Fruit fly (Drosophila melanogaster) whole organism, adult: Measurements from ENCODE around the gene verm.

ENCODE experiments used
- CG11617 ChIP-seq: fragments of 200-800 bp; sonication (Bioruptor generic); optimal IDR thresholded peaks from 2 replicates; lab custom pipeline; 2017; ENCODE audit warnings: mild to moderate bottlenecking, missing biosample characterization, missing genetic modification reagents, missing genetic modification characterization
- CG12768 ChIP-seq: fragments of 200-800 bp; sonication (Bioruptor generic); optimal IDR thresholded peaks from 2 replicates; lab custom pipeline; 2017; ENCODE audit warnings: missing biosample characterization, missing genetic modification characterization, mild to moderate bottlenecking, moderate library complexity, missing genetic modification reagents
- CG14711 ChIP-seq: fragments of 200-800 bp; sonication (Bioruptor generic); optimal IDR thresholded peaks from 2 replicates; lab custom pipeline; 2018; ENCODE audit warnings: missing biosample characterization, mild to moderate bottlenecking, missing genetic modification characterization, moderate library complexity
- CG1620 ChIP-seq: fragments of 200-800 bp; sonication (Bioruptor generic); optimal IDR thresholded peaks from 2 replicates; lab custom pipeline; 2016; ENCODE audit warnings: missing biosample characterization, missing genetic modification characterization
- CG33017 ChIP-seq: fragments of 200-800 bp; sonication (Bioruptor generic); optimal IDR thresholded peaks from 2 replicates; lab custom pipeline; 2018; ENCODE audit warnings: missing biosample characterization, mild to moderate bottlenecking, missing genetic modification characterization, moderate library complexity
- CG5204 ChIP-seq: fragments of 200-800 bp; sonication (Bioruptor generic); optimal IDR thresholded peaks from 2 replicates; lab custom pipeline; 2016; ENCODE audit warnings: missing biosample characterization, missing genetic modification characterization
- CG7045 ChIP-seq: fragments of 200-800 bp; sonication (Bioruptor generic); optimal IDR thresholded peaks from 2 replicates; lab custom pipeline; 2017; ENCODE audit warnings: missing biosample characterization, mild to moderate bottlenecking, missing genetic modification characterization
- CG7101 ChIP-seq: fragments of 200-800 bp; sonication (Bioruptor generic); optimal IDR thresholded peaks from 2 replicates; lab custom pipeline; 2018; ENCODE audit warnings: missing biosample characterization, mild to moderate bottlenecking, missing genetic modification characterization, moderate library complexity
- Clk ChIP-seq: fragments of 200-800 bp; sonication (Bioruptor generic); optimal IDR thresholded peaks from 2 replicates; lab custom pipeline; 2017; ENCODE audit warnings: missing biosample characterization, missing genetic modification characterization
- Hr96 ChIP-seq: fragments of 200-800 bp; sonication (Bioruptor generic); optimal IDR thresholded peaks from 2 replicates; lab custom pipeline; 2016; ENCODE audit warnings: missing biosample characterization, missing genetic modification characterization
- Mnt ChIP-seq: fragments of 200-800 bp; sonication (Bioruptor generic); optimal IDR thresholded peaks from 2 replicates; lab custom pipeline; 2016; ENCODE audit warnings: missing biosample characterization, mild to moderate bottlenecking, missing genetic modification characterization
- bab1 ChIP-seq: fragments of 200-800 bp; sonication (Bioruptor generic); optimal IDR thresholded peaks from 3 replicates; lab custom pipeline; 2019; ENCODE audit warnings: missing biosample characterization, mild to moderate bottlenecking, missing genetic modification characterization, moderate library complexity
- cic ChIP-seq: fragments of 200-800 bp; sonication (Bioruptor generic); optimal IDR thresholded peaks from 2 replicates; lab custom pipeline; 2017; ENCODE audit warnings: missing biosample characterization, mild to moderate bottlenecking, missing genetic modification characterization, moderate library complexity
- cnc ChIP-seq, 2 experiments: fragments of >200 bp; optimal IDR thresholded peaks; 2 replicates each; lab custom pipeline; 2017
- kay ChIP-seq: fragments of 200-800 bp; sonication (Bioruptor generic); peaks from one replicate; lab custom pipeline; 2016; ENCODE audit warnings: missing biosample characterization, missing genetic modification characterization, borderline replicate concordance
- ovo ChIP-seq: fragments of 200-800 bp; sonication (Bioruptor generic); optimal IDR thresholded peaks from 2 replicates; lab custom pipeline; 2016; ENCODE audit warnings: missing biosample characterization, missing genetic modification characterization
- pad ChIP-seq: fragments of 200-800 bp; sonication (Bioruptor generic); optimal IDR thresholded peaks from 3 replicates; lab custom pipeline; 2017; ENCODE audit warnings: missing biosample characterization, missing genetic modification characterization, mild to moderate bottlenecking, moderate library complexity, missing genetic modification reagents
- tj ChIP-seq: fragments of 200-800 bp; sonication (Bioruptor generic); optimal IDR thresholded peaks from 3 replicates; lab custom pipeline; 2017; ENCODE audit warnings: missing biosample characterization, mild to moderate bottlenecking, missing genetic modification characterization, moderate library complexity
- toe ChIP-seq: fragments of 200-800 bp; sonication (Bioruptor generic); optimal IDR thresholded peaks from 2 replicates; lab custom pipeline; 2016; ENCODE audit warnings: missing biosample characterization, missing genetic modification characterization

Gene verm

DNA sequence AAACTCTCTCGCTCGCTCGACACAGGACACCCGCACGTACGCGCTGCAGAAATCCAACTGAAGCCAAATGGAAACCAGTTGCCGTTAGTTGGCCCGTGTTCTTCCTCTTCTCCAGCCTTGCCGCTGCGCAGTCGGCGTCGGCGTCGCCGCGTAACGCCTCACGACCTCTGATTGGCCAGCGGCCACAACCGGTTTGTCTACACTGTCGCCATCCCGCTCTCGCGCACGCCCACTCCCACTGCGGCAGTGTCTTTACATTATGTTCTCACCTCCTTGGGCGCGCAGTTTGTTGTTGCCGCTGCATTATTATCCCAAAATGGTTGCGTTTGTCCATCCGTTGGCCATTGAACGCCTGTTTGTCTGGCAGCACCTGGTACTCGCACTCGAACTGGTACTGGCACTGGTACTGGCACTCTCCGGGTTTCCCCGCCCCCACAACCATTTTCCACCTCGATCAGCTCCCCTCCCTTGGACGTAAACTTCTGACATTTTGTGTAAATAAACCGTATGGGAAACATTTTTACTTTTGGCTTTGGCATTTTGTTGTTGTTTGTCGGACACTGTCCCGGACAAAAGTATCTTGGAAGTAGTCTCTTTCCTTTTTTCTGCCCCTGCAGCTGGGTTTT is 31.3 kb downstream of the verm start, which contains the start of gene tey:
Gene tey (minus strand): TSS at position 500 of the 626 bp plus-strand sequence.
- no peak for TF ChIP-seq CG33017 (tag; lab: Kevin White, UChicago)
- no peak for TF ChIP-seq kay (GFP tag; lab: Kevin White, UChicago)
- TF ChIP-seq Mnt (GFP tag; lab: Kevin White, UChicago): no peak
- no peak for TF ChIP-seq tj
- TF ChIP-seq CG5204 (GFP tag; lab: Kevin White, UChicago): no peak
- TF ChIP-seq CG7101 (tag; lab: Kevin White, UChicago): no peak
- no peak for TF ChIP-seq pad (GFP tag; lab: Kevin White, UChicago)
- TF ChIP-seq CG7045 (GFP tag; lab: Kevin White, UChicago): no peak
- no peak for TF ChIP-seq cic
- no peak for TF ChIP-seq CG11617 (GFP tag; lab: Kevin White, UChicago)
- no peak for TF ChIP-seq CG12768 (GFP tag; lab: Kevin White, UChicago)
- no peak for TF ChIP-seq toe (GFP tag; lab: Kevin White, UChicago)
- TF ChIP-seq Clk: no peak

dm6 chr3L:19662892-19663291 is 32.2 kb downstream of the verm start:
- TF ChIP-seq CG12768 (GFP tag; lab: Kevin White, UChicago) (no peak), CG33017 (tag; lab: Kevin White, UChicago) (no peak), cic (no peak), CG11617 (GFP tag; lab: Kevin White, UChicago) (no peak), bab1 (GFP tag; lab: Kevin White, UChicago) (no peak), CG7101 (tag; lab: Kevin White, UChicago) (no peak), cnc (optimal IDR thresholded peaks at IDR 0.05; lab: Kevin White, UChicago) (no peak), kay (GFP tag; lab: Kevin White, UChicago) (no peak), CG14711 (tag; lab: Kevin White, UChicago) (no peak), tj (no peak), CG7045 (GFP tag; lab: Kevin White, UChicago) (no peak), pad (GFP tag; lab: Kevin White, UChicago) (no peak), toe (GFP tag; lab: Kevin White, UChicago) (no peak), Clk (no peak)

DNA sequence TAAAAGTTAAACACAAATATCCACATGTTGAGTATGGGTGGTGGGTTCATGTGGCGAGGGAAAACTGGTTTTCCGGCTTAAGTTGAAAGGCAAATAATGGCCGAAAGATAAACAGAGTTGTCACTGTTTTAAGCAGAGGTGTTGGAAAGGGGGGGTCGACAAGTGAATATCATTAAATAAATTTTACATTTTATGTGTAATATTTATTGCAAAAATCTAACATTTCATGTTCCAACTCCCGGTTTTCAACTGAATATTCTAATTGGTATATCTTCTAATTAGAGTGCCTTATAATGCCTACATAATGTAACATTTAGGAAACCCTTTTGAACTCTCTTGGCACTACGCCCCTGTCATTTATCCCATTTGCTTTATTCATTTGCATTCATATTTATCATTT is 39.1 kb downstream of the verm start:
- TF ChIP-seq CG5204 (GFP tag; lab: Kevin White, UChicago): no peak

DNA sequence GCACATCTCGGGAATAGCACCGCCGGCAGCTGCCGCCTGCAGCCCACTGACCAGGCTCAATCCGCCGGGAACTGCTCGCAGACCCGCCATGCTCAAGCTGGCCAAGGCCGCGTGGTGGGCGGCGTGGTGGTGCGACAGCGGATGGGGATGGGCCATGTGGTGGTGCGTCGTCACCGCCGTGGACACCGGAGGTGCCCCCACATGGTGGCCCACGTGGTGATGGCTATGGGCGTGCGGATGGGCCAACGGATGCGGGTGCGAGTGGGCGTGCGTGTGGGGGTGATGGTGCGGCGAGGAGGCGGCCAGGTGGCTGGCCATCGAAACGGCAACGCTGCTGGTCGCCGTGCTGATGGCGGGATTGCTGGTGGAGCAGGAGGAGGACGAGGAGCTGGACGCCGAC is 41.6 kb downstream of the verm start:
- TF ChIP-seq CG14711 (tag; lab: Kevin White, UChicago): no peak
- TF ChIP-seq cnc (optimal IDR thresholded peaks at IDR 0.05; lab: Kevin White, UChicago): no peak
- no peak for TF ChIP-seq tj
- no peak for TF ChIP-seq kay (GFP tag; lab: Kevin White, UChicago)
- TF ChIP-seq ovo (GFP tag; lab: Kevin White, UChicago): no peak
- TF ChIP-seq CG5204 (GFP tag; lab: Kevin White, UChicago): no peak
- no peak for TF ChIP-seq Hr96 (GFP tag; lab: Kevin White, UChicago)
- TF ChIP-seq Mnt (GFP tag; lab: Kevin White, UChicago): no peak
- no peak for TF ChIP-seq pad (GFP tag; lab: Kevin White, UChicago)
- TF ChIP-seq CG1620 (GFP tag; lab: Kevin White, UChicago): no peak
- no peak for TF ChIP-seq CG7045 (GFP tag; lab: Kevin White, UChicago)
- TF ChIP-seq toe (GFP tag; lab: Kevin White, UChicago): no peak
- TF ChIP-seq bab1 (GFP tag; lab: Kevin White, UChicago): no peak

dm6 chr3L:19650588-19650987 is 44.5 kb downstream of the verm start:
- TF ChIP-seq CG12768 (GFP tag; lab: Kevin White, UChicago): no peak
- TF ChIP-seq CG7045 (GFP tag; lab: Kevin White, UChicago): peak; percentile 56
- TF ChIP-seq CG11617 (GFP tag; lab: Kevin White, UChicago): peak; percentile 18
- TF ChIP-seq Hr96 (GFP tag; lab: Kevin White, UChicago): peak; percentile 35

dm6 chr3L:19650121-19650520 is 44.9 kb downstream of the verm start:
- no peak for TF ChIP-seq Clk
- no peak for TF ChIP-seq bab1 (GFP tag; lab: Kevin White, UChicago)
- no peak for TF ChIP-seq CG7045 (GFP tag; lab: Kevin White, UChicago)
- TF ChIP-seq cnc (optimal IDR thresholded peaks at IDR 0.05; lab: Kevin White, UChicago): no peak

DNA sequence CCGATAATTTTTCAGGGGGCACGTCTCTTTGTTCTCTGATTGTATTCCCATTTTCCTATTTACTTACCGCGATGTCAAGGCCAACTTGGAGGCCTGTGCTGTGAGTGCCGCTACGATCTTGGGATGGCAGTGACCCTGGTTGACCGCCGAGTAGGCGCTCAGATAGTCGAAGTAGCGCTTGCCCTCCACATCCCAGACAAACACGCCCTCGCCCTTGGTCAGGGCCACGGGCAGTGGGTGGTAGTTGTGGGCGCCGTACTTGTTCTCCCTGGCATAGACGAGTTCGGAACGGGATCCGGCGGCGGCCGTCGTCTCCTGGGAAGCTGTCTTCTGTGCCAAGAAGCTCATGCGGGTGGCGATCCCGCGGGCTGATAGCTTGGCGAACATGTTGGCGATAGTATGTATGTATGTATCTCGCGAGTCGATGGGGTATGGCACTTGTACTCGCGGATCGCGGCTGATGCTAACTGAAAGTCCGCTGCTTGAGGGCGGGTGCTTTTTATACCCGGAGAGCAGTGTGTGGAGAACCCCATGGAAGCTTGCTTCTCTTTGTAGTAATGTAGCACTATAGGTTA is 45.6 kb downstream of the verm start, which contains the start of gene Oat:
Gene Oat (minus strand): TSS at position 478 of the 575 bp plus-strand sequence.
- TF ChIP-seq bab1 (GFP tag; lab: Kevin White, UChicago) (peak; percentile 35), CG7101 (tag; lab: Kevin White, UChicago) (no peak), CG33017 (tag; lab: Kevin White, UChicago) (no peak), cnc (optimal IDR thresholded peaks at IDR 0.05; lab: Kevin White, UChicago) (no peak), CG1620 (GFP tag; lab: Kevin White, UChicago) (no peak), Hr96 (GFP tag; lab: Kevin White, UChicago) (no peak), CG11617 (GFP tag; lab: Kevin White, UChicago) (no peak)
